Fruit fly (Drosophila melanogaster) whole organism, embryonic: ENCODE measurements around the gene CG13476.
A peak's percentile ranks its signal among the peaks of the same experiment; 100 is the strongest.

Experiments
- CG10147 ChIP-seq: fragments of 200-800 bp; sonication (Bioruptor generic); optimal IDR thresholded peaks from 2 replicates; lab custom pipeline; 2019; ENCODE audit warnings: missing biosample characterization, mild to moderate bottlenecking, missing genetic modification characterization, moderate library complexity
- CG10267 ChIP-seq: fragments of 200-800 bp; sonication (Bioruptor generic); optimal IDR thresholded peaks from 2 replicates; lab custom pipeline; 2018; ENCODE audit warnings: missing biosample characterization, mild to moderate bottlenecking, missing genetic modification characterization, moderate library complexity
- CG13624 ChIP-seq: fragments of 200-800 bp; sonication (Bioruptor generic); optimal IDR thresholded peaks from 2 replicates; lab custom pipeline; 2016; ENCODE audit warnings: missing biosample characterization, missing genetic modification characterization
- CG14860 ChIP-seq: fragments of 200-800 bp; sonication (Bioruptor generic); IDR thresholded peaks from 3 replicates; pipeline ENCODE4 v1.3.6; 2022; ENCODE audit warnings: missing biosample characterization, missing genetic modification characterization; ENCODE audit not compliant: partially characterized antibody
- CG18476 ChIP-seq: fragments of 200-800 bp; sonication (Bioruptor generic); optimal IDR thresholded peaks from 2 replicates; lab custom pipeline; 2016; ENCODE audit warnings: missing biosample characterization, mild to moderate bottlenecking, missing genetic modification characterization
- CG2712 ChIP-seq: fragments of 200-800 bp; optimal IDR thresholded peaks from 3 replicates; lab custom pipeline; 2019; ENCODE audit warnings: missing biosample characterization, mild to moderate bottlenecking, missing genetic modification characterization, moderate library complexity
- CG31365 ChIP-seq: fragments of 200-800 bp; sonication (Bioruptor generic); optimal IDR thresholded peaks from 2 replicates; lab custom pipeline; 2018; ENCODE audit warnings: missing biosample characterization, mild to moderate bottlenecking, missing genetic modification characterization
- CG34224 ChIP-seq: fragments of 200-800 bp; sonication (Bioruptor generic); IDR thresholded peaks from 3 replicates; pipeline ENCODE4 v1.3.6; 2022; ENCODE audit warnings: missing biosample characterization, missing genetic modification characterization; ENCODE audit not compliant: partially characterized antibody
- CG4360 ChIP-seq: fragments of 200-800 bp; sonication (Bioruptor generic); IDR thresholded peaks from 2 replicates; pipeline ENCODE4 v1.3.6; 2022; ENCODE audit warnings: missing biosample characterization, missing genetic modification characterization
- CG6791 ChIP-seq: fragments of 200-800 bp; sonication (Bioruptor generic); IDR thresholded peaks from 3 replicates; pipeline ENCODE4 v1.3.6; 2022; ENCODE audit warnings: missing biosample characterization, missing genetic modification characterization; ENCODE audit not compliant: partially characterized antibody
- CG6854 ChIP-seq: fragments of 200-800 bp; sonication (Bioruptor generic); optimal IDR thresholded peaks from 3 replicates; lab custom pipeline; 2017; ENCODE audit warnings: missing biosample characterization, mild to moderate bottlenecking, missing genetic modification characterization
- CG7963 ChIP-seq: fragments of 200-800 bp; sonication (Bioruptor generic); IDR thresholded peaks from 3 replicates; pipeline ENCODE4 v1.3.6; 2022; ENCODE audit warnings: missing biosample characterization, missing genetic modification characterization; ENCODE audit not compliant: partially characterized antibody
- CG8478 ChIP-seq: fragments of >200 bp; optimal IDR thresholded peaks from 2 replicates; lab custom pipeline; 2018
- Dll ChIP-seq: fragments of 200-800 bp; sonication (Bioruptor generic); IDR thresholded peaks from 4 replicates; pipeline ENCODE4 v1.3.6; 2022; ENCODE audit warnings: missing biosample characterization, missing genetic modification characterization; ENCODE audit not compliant: partially characterized antibody
- Doc2 ChIP-seq: fragments of 200-800 bp; sonication (Bioruptor generic); IDR thresholded peaks from 2 replicates; pipeline ENCODE4 v1.3.6; 2022; ENCODE audit warnings: missing biosample characterization, missing genetic modification characterization
- Eip74EF ChIP-seq, 2 experiments: fragments of 200-800 bp in 1 of 2; fragments of >200 bp in 1 of 2; sonication (Bioruptor generic) in 1 of 2; optimal IDR thresholded peaks; 2 replicates each; lab custom pipeline; 2017 to 2019; ENCODE audit warnings: missing biosample characterization in 2 of 2, missing genetic modification characterization in 2 of 2, mild to moderate bottlenecking in 1 of 2, moderate library complexity in 1 of 2
- Fer1 ChIP-seq: fragments of 200-800 bp; sonication (Bioruptor generic); optimal IDR thresholded peaks from 2 replicates; lab custom pipeline; 2017; ENCODE audit warnings: missing biosample characterization, mild to moderate bottlenecking, missing genetic modification characterization
- HLH3B ChIP-seq: fragments of 200-800 bp; sonication (Bioruptor generic); IDR thresholded peaks from 2 replicates; pipeline ENCODE4 v1.3.6; 2022; ENCODE audit warnings: missing biosample characterization, missing genetic modification characterization
- Med ChIP-seq: fragments of 200-800 bp; sonication (Bioruptor generic); peaks from one replicate; lab custom pipeline; 2016; ENCODE audit warnings: missing biosample characterization, missing genetic modification characterization, mild to moderate bottlenecking, inconsistent platforms, moderate library complexity
- Rfx ChIP-seq: fragments of 200-800 bp; sonication (Bioruptor generic); IDR thresholded peaks from 2 replicates; pipeline ENCODE4 v1.3.6; 2022; ENCODE audit warnings: missing biosample characterization, missing genetic modification characterization
- Scr ChIP-seq: fragments of 200-800 bp; sonication (Bioruptor generic); IDR thresholded peaks from 2 replicates; pipeline ENCODE4 v1.3.6; 2022; ENCODE audit warnings: missing biosample characterization, missing genetic modification characterization; ENCODE audit not compliant: partially characterized antibody
- Stat92E ChIP-seq, 3 experiments: fragments of >200 bp in 2 of 3; fragments of 200-800 bp in 1 of 3; sonication (Bioruptor generic) in 1 of 3; optimal IDR thresholded peaks; 2 replicates each; lab custom pipeline; 2017 to 2019; ENCODE audit warnings: missing biosample characterization in 3 of 3, missing genetic modification characterization in 3 of 3, mild to moderate bottlenecking in 1 of 3, moderate library complexity in 1 of 3
- ab ChIP-seq: fragments of 200-800 bp; sonication (Bioruptor generic); optimal IDR thresholded peaks from 2 replicates; lab custom pipeline; 2016; ENCODE audit warnings: missing biosample characterization, missing genetic modification characterization
- abd-A ChIP-seq: fragments of 200-800 bp; sonication (Bioruptor generic); optimal IDR thresholded peaks from 3 replicates; lab custom pipeline; 2019; ENCODE audit warnings: missing biosample characterization, mild to moderate bottlenecking, missing genetic modification characterization, moderate library complexity
- amos ChIP-seq: fragments of 200-800 bp; sonication (Bioruptor generic); IDR thresholded peaks from 2 replicates; pipeline ENCODE4 v1.3.6; 2022; ENCODE audit warnings: missing biosample characterization, missing genetic modification characterization; ENCODE audit not compliant: partially characterized antibody
- ato ChIP-seq: fragments of 200-800 bp; sonication (Bioruptor generic); IDR thresholded peaks from 2 replicates; pipeline ENCODE4 v1.3.6; 2022; ENCODE audit warnings: missing biosample characterization, missing genetic modification characterization; ENCODE audit not compliant: partially characterized antibody
- corto ChIP-seq: fragments of 200-800 bp; sonication (Bioruptor generic); optimal IDR thresholded peaks from 2 replicates; lab custom pipeline; 2016; ENCODE audit warnings: missing biosample characterization, mild to moderate bottlenecking, missing genetic modification characterization, moderate library complexity
- ftz-f1 ChIP-seq: fragments of 200-800 bp; sonication (Bioruptor generic); optimal IDR thresholded peaks from 2 replicates; lab custom pipeline; 2016; ENCODE audit warnings: missing biosample characterization, missing genetic modification characterization
- grau ChIP-seq: fragments of 200-800 bp; optimal IDR thresholded peaks from 3 replicates; lab custom pipeline; 2019; ENCODE audit warnings: missing biosample characterization, mild to moderate bottlenecking, missing genetic modification characterization, moderate library complexity
- hb ChIP-seq: fragments of 200-800 bp; sonication (Bioruptor generic); IDR thresholded peaks from 3 replicates; pipeline ENCODE4 v1.3.6; 2022; ENCODE audit warnings: missing biosample characterization, missing genetic modification characterization; ENCODE audit not compliant: partially characterized antibody
- hth ChIP-seq: fragments of >200 bp; optimal IDR thresholded peaks from 2 replicates; lab custom pipeline; 2017; ENCODE audit warnings: inconsistent platforms
- inv ChIP-seq: fragments of 200-800 bp; sonication (Bioruptor generic); IDR thresholded peaks from 2 replicates; pipeline ENCODE4 v1.3.6; 2022; ENCODE audit warnings: missing biosample characterization, missing genetic modification characterization; ENCODE audit not compliant: partially characterized antibody
- jing ChIP-seq: fragments of 200-800 bp; sonication (Bioruptor generic); optimal IDR thresholded peaks from 2 replicates; lab custom pipeline; 2018; ENCODE audit warnings: missing biosample characterization, mild to moderate bottlenecking, missing genetic modification characterization
- knrl ChIP-seq: fragments of 200-800 bp; sonication (Bioruptor generic); IDR thresholded peaks from 3 replicates; pipeline ENCODE4 v1.3.6; 2022; ENCODE audit warnings: missing biosample characterization, missing genetic modification characterization; ENCODE audit not compliant: partially characterized antibody
- mld ChIP-seq: fragments of 200-800 bp; sonication (Bioruptor generic); IDR thresholded peaks from 3 replicates; pipeline ENCODE4 v1.3.6; 2022; ENCODE audit warnings: missing biosample characterization, missing genetic modification characterization; ENCODE audit not compliant: partially characterized antibody
- nau ChIP-seq: fragments of 200-800 bp; sonication (Bioruptor generic); optimal IDR thresholded peaks from 3 replicates; lab custom pipeline; 2017; ENCODE audit warnings: missing biosample characterization, mild to moderate bottlenecking, missing genetic modification characterization, missing genetic modification reagents
- nom ChIP-seq: fragments of 200-800 bp; sonication (Bioruptor generic); optimal IDR thresholded peaks from 2 replicates; lab custom pipeline; 2017; ENCODE audit warnings: missing biosample characterization, missing genetic modification characterization, mild to moderate bottlenecking, moderate library complexity, missing genetic modification reagents
- prd ChIP-seq, 3 experiments: fragments of >200 bp in 2 of 3; fragments of 200-800 bp in 1 of 3; sonication (Bioruptor generic) in 1 of 3; optimal IDR thresholded peaks in 2 of 3; IDR thresholded peaks in 1 of 3; 2 replicates in 2 of 3; 3 replicates in 1 of 3; pipeline versions ENCODE4 v1.3.6 to Lab custom; 2017 to 2022; ENCODE audit warnings: missing biosample characterization in 1 of 3, missing genetic modification characterization in 1 of 3
- salm ChIP-seq: fragments of 200-800 bp; sonication (Bioruptor generic); optimal IDR thresholded peaks from 2 replicates; lab custom pipeline; 2018; ENCODE audit warnings: missing biosample characterization, mild to moderate bottlenecking, missing genetic modification characterization
- seq ChIP-seq: fragments of 200-800 bp; sonication (Bioruptor generic); IDR thresholded peaks from 2 replicates; pipeline ENCODE4 v1.3.6; 2022; ENCODE audit warnings: missing biosample characterization, missing genetic modification characterization
- sug ChIP-seq: fragments of 200-800 bp; optimal IDR thresholded peaks from 2 replicates; lab custom pipeline; 2019; ENCODE audit warnings: missing biosample characterization, mild to moderate bottlenecking, missing genetic modification characterization, moderate library complexity
- tgo ChIP-seq: fragments of 200-800 bp; sonication (Bioruptor generic); IDR thresholded peaks from 3 replicates; pipeline ENCODE4 v1.3.6; 2022; ENCODE audit warnings: missing biosample characterization, missing genetic modification characterization
- tna ChIP-seq: fragments of 200-800 bp; sonication (Bioruptor generic); IDR thresholded peaks from 2 replicates; pipeline ENCODE4 v1.3.6; 2022; ENCODE audit warnings: missing biosample characterization, missing genetic modification characterization; ENCODE audit not compliant: partially characterized antibody
- vnd ChIP-seq: fragments of 200-800 bp; sonication (Bioruptor generic); IDR thresholded peaks from 3 replicates; pipeline ENCODE4 v1.3.6; 2022; ENCODE audit warnings: missing biosample characterization, missing genetic modification characterization; ENCODE audit not compliant: partially characterized antibody
- vvl ChIP-seq: fragments of 200-800 bp; sonication (Bioruptor generic); IDR thresholded peaks from 2 replicates; pipeline ENCODE4 v1.3.6; 2022; ENCODE audit warnings: missing biosample characterization, missing genetic modification characterization
- zen ChIP-seq: fragments of 200-800 bp; sonication (Bioruptor generic); optimal IDR thresholded peaks from 3 replicates; lab custom pipeline; 2018; ENCODE audit warnings: missing biosample characterization, mild to moderate bottlenecking, missing genetic modification characterization, moderate library complexity

Gene CG13476

dm6 chr3L:14673740-14674463 lies 31.4 kb upstream of the CG13476 start (continued):
- TF ChIP-seq Scr (GFP tag; lab: Robert Waterston, UW) (peak; percentile 73), CG2712 (tag; lab: Kevin White, UChicago) (peak; percentile 37), salm (tag; lab: Kevin White, UChicago) (peak; percentile 10), nau (GFP tag; lab: Kevin White, UChicago) (peak; percentile 9), Dll (GFP tag; lab: Robert Waterston, UW) (peak; percentile 54; the same call in 1 of the 4 replicates), vnd (GFP tag; lab: Robert Waterston, UW) (peak; percentile 56; the same call in 2 of the 3 replicates), CG7963 (GFP tag; lab: Robert Waterston, UW) (peak; percentile 88), CG6854 (no peak), seq (GFP tag; lab: Robert Waterston, UW) (no peak), CG10267 (tag; lab: Kevin White, UChicago) (peak; percentile 31), ato (GFP tag; lab: Robert Waterston, UW) (peak; percentile 87), Rfx (GFP tag; lab: Robert Waterston, UW) (no peak), CG14860 (GFP tag; lab: Robert Waterston, UW) (peak; percentile 76), CG4360 (GFP tag; lab: Robert Waterston, UW) (no peak), hb (GFP tag; lab: Robert Waterston, UW) (peak; percentile 72; the same call in 2 of the 3 replicates), Med (GFP tag; lab: Kevin White, UChicago) (peak; percentile 78), corto (GFP tag; lab: Kevin White, UChicago) (no peak), HLH3B (GFP tag; lab: Robert Waterston, UW) (peak; percentile 11; the same call in 1 of the 2 replicates), nom (peak; percentile 17), CG18476 (GFP tag; lab: Kevin White, UChicago) (no peak), jing (GFP tag; lab: Kevin White, UChicago) (no peak), amos (GFP tag; lab: Robert Waterston, UW) (peak; percentile 84), grau (tag; lab: Kevin White, UChicago) (peak; percentile 57), ftz-f1 (GFP tag; lab: Kevin White, UChicago) (peak; percentile 3), CG10147 (GFP tag; lab: Kevin White, UChicago) (peak; percentile 2), tna (peak; percentile 77), CG31365 (peak; percentile 100), mld (GFP tag; lab: Robert Waterston, UW) (peak; percentile 95), inv (GFP tag; lab: Robert Waterston, UW) (peak; percentile 47), vvl (GFP tag; lab: Robert Waterston, UW) (peak; percentile 9; the same call in 1 of the 2 replicates), hth (lab: Kevin White, UChicago) (no peak), prd (optimal IDR thresholded peaks at IDR 0.05; lab: Kevin White, UChicago) (no peak), prd (GFP tag; IDR thresholded peaks at IDR 0.05; lab: Robert Waterston, UW) (no peak), zen (tag; lab: Kevin White, UChicago) (peak; percentile 4), Stat92E (GFP tag; optimal IDR thresholded peaks at IDR 0.05; lab: Kevin White, UChicago) (peak in 2 of 3 experiments; percentile 63 to 88), abd-A (tag; lab: Kevin White, UChicago) (peak; percentile 90), Eip74EF (GFP tag; optimal IDR thresholded peaks at IDR 0.05; lab: Kevin White, UChicago) (peak in 1 of 2 experiments; percentile 79), Fer1 (peak; percentile 52), CG6791 (peak; percentile 96), CG34224 (peak; percentile 26; the same call in 1 of the 3 replicates), CG8478 (lab: Kevin White, UChicago) (peak; percentile 82), sug (peak; percentile 7), knrl (GFP tag; lab: Robert Waterston, UW) (peak; percentile 71), tgo (GFP tag; lab: Robert Waterston, UW) (no peak), CG13624 (peak; percentile 11), Doc2 (GFP tag; lab: Robert Waterston, UW) (no peak), ab (GFP tag; lab: Kevin White, UChicago) (no peak)
